Worm (Caenorhabditis elegans): Measurements from ENCODE around the gene T08G3.13.

T08G3.13 gene

ce11 chrV:16459377-16459776, 11.5 kb downstream of the T08G3.13 start:
- TF ChIP-seq cnd-1 (tag; optimal IDR thresholded peaks at IDR 0.05), result no peak
- no peak for TF ChIP-seq ceh-39 (tag; optimal IDR thresholded peaks at IDR 0.05)
- TF ChIP-seq ces-1 (GFP tag; optimal IDR thresholded peaks at IDR 0.05), result no peak
- no peak for TF ChIP-seq mep-1 (tag; optimal IDR thresholded peaks at IDR 0.05)
- TF ChIP-seq elt-3 (tag; optimal IDR thresholded peaks at IDR 0.05), result no peak
- TF ChIP-seq lin-13 (tag; optimal IDR thresholded peaks at IDR 0.05), result no peak
- TF ChIP-seq nhr-28 (tag; optimal IDR thresholded peaks at IDR 0.05), result no peak
- no peak for TF ChIP-seq ceh-83 (GFP tag; optimal IDR thresholded peaks at IDR 0.05)
- TF ChIP-seq ham-2 (GFP tag; optimal IDR thresholded peaks at IDR 0.05), result no peak
- no peak for TF ChIP-seq unc-120 (tag; optimal IDR thresholded peaks at IDR 0.05; ENCODE audit: poor library complexity, severe bottlenecking)
- TF ChIP-seq elt-1 (tag; optimal IDR thresholded peaks at IDR 0.05; ENCODE audit: borderline replicate concordance, insufficient read depth), result no peak
- no peak for TF ChIP-seq sptf-1 (tag; optimal IDR thresholded peaks at IDR 0.05)
- no peak for TF ChIP-seq tbx-8 (GFP tag; optimal IDR thresholded peaks at IDR 0.05)
- TF ChIP-seq lin-32 (GFP tag; optimal IDR thresholded peaks at IDR 0.05), result no peak
- no peak for TF ChIP-seq flh-1 (GFP tag; optimal IDR thresholded peaks at IDR 0.05)
- TF ChIP-seq nhr-2 (tag; optimal IDR thresholded peaks at IDR 0.05), result no peak
- no peak for TF ChIP-seq nhr-76 (tag; optimal IDR thresholded peaks at IDR 0.05)
- no peak for TF ChIP-seq M03D4.4 (tag; optimal IDR thresholded peaks at IDR 0.05)
- no peak for TF ChIP-seq drap-1 (GFP tag; optimal IDR thresholded peaks at IDR 0.05)

DNA sequence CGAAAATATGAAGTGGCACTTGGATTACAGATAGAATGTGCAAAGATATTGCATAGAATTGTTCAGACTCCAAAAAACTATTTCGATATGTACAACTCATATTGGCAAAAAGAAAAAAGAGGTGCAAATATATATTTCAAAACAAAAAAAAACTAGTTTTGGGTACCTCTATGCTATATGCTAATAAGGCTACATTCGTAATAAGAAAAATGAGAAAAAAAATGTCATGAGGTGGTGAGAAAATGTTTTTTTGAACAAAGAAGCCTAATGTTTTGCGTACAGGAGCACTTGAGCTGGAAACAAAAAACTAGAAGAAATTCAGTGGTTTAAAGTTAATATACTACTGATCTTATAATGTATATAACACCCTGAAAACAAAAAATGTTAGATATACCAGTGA, 13.0 kb downstream of the T08G3.13 start, which contains the start of gene srh-142:
srh-142 (minus strand) TSS at position 101 of the 400 bp plus-strand sequence.
- TF ChIP-seq blmp-1 (tag; optimal IDR thresholded peaks at IDR 0.05) (no peak), ztf-11 (tag; optimal IDR thresholded peaks at IDR 0.05) (no peak), mls-2 (tag; optimal IDR thresholded peaks at IDR 0.05) (no peak), ceh-83 (GFP tag; optimal IDR thresholded peaks at IDR 0.05) (no peak), nhr-2 (tag; optimal IDR thresholded peaks at IDR 0.05) (no peak), bed-3 (GFP tag; optimal IDR thresholded peaks at IDR 0.05) (no peak), lin-32 (GFP tag; optimal IDR thresholded peaks at IDR 0.05) (no peak), sem-2 (GFP tag; optimal IDR thresholded peaks at IDR 0.05) (no peak), snpc-4 (tag; optimal IDR thresholded peaks at IDR 0.05) (no peak)

ce11 chrV:16467840-16468239, 20.0 kb downstream of the T08G3.13 start, which contains the start of gene sru-44:
Gene sru-44 (minus strand): TSS chrV:16467940.
- no peak for TF ChIP-seq snpc-4 (tag; optimal IDR thresholded peaks at IDR 0.05)
- TF ChIP-seq mab-5 (tag; optimal IDR thresholded peaks at IDR 0.05), result no peak
- TF ChIP-seq tbx-8 (GFP tag; optimal IDR thresholded peaks at IDR 0.05), result no peak
- TF ChIP-seq M03D4.4 (tag; optimal IDR thresholded peaks at IDR 0.05), result no peak
- TF ChIP-seq pha-4 (tag; optimal IDR thresholded peaks at IDR 0.05), result no peak
- TF ChIP-seq elt-3 (tag; optimal IDR thresholded peaks at IDR 0.05), result no peak
- no peak for TF ChIP-seq ztf-11 (tag; optimal IDR thresholded peaks at IDR 0.05)
- TF ChIP-seq mep-1 (tag; optimal IDR thresholded peaks at IDR 0.05), result no peak
- no peak for TF ChIP-seq ceh-39 (tag; optimal IDR thresholded peaks at IDR 0.05)
- TF ChIP-seq lin-32 (GFP tag; optimal IDR thresholded peaks at IDR 0.05), result no peak
- TF ChIP-seq nhr-2 (tag; optimal IDR thresholded peaks at IDR 0.05), result no peak
- TF ChIP-seq bed-3 (GFP tag; optimal IDR thresholded peaks at IDR 0.05), result no peak
- no peak for TF ChIP-seq sem-2 (GFP tag; optimal IDR thresholded peaks at IDR 0.05)
- TF ChIP-seq nhr-76 (tag; optimal IDR thresholded peaks at IDR 0.05), result no peak
- no peak for TF ChIP-seq nhr-237 (tag; optimal IDR thresholded peaks at IDR 0.05)
- TF ChIP-seq ces-1 (GFP tag; optimal IDR thresholded peaks at IDR 0.05), result no peak
- TF ChIP-seq unc-39 (tag; optimal IDR thresholded peaks at IDR 0.05), result no peak
- no peak for TF ChIP-seq mls-2 (tag; optimal IDR thresholded peaks at IDR 0.05)
- no peak for TF ChIP-seq nhr-28 (tag; optimal IDR thresholded peaks at IDR 0.05)

ce11 chrV:16470916-16471315, 23.1 kb downstream of the T08G3.13 start, which contains the start of gene srh-138:
Gene srh-138 (minus strand): TSS chrV:16471016.
- TF ChIP-seq unc-62 (GFP tag; optimal IDR thresholded peaks at IDR 0.05), result no peak

- no peak for TF ChIP-seq pha-4 (tag; optimal IDR thresholded peaks at IDR 0.05)
- TF ChIP-seq ceh-43 (GFP tag; optimal IDR thresholded peaks at IDR 0.05), result no peak
- TF ChIP-seq lin-13 (tag; optimal IDR thresholded peaks at IDR 0.05), result no peak
- no peak for TF ChIP-seq sem-2 (GFP tag; optimal IDR thresholded peaks at IDR 0.05)
- no peak for TF ChIP-seq zip-8 (tag; optimal IDR thresholded peaks at IDR 0.05)
- TF ChIP-seq tbx-8 (GFP tag; optimal IDR thresholded peaks at IDR 0.05), result no peak
- TF ChIP-seq nhr-28 (tag; optimal IDR thresholded peaks at IDR 0.05), result no peak
- no peak for TF ChIP-seq nhr-2 (tag; optimal IDR thresholded peaks at IDR 0.05)
- no peak for TF ChIP-seq snpc-4 (tag; optimal IDR thresholded peaks at IDR 0.05)
- TF ChIP-seq unc-120 (tag; optimal IDR thresholded peaks at IDR 0.05; ENCODE audit: poor library complexity, severe bottlenecking), result no peak
- TF ChIP-seq lin-32 (GFP tag; optimal IDR thresholded peaks at IDR 0.05), result no peak
- TF ChIP-seq blmp-1 (tag; optimal IDR thresholded peaks at IDR 0.05), result no peak
- TF ChIP-seq elt-3 (tag; optimal IDR thresholded peaks at IDR 0.05), result no peak
- TF ChIP-seq elt-1 (tag; optimal IDR thresholded peaks at IDR 0.05; ENCODE audit: borderline replicate concordance, insufficient read depth), result no peak
- no peak for TF ChIP-seq bed-3 (GFP tag; optimal IDR thresholded peaks at IDR 0.05)
- TF ChIP-seq lsy-2 (tag; optimal IDR thresholded peaks at IDR 0.05), result no peak
- TF ChIP-seq drap-1 (GFP tag; optimal IDR thresholded peaks at IDR 0.05), result no peak
- TF ChIP-seq unc-62 (GFP tag; optimal IDR thresholded peaks at IDR 0.05), result no peak
- TF ChIP-seq ham-2 (GFP tag; optimal IDR thresholded peaks at IDR 0.05), result no peak
Measured at ce11 chrV:16471995-16472563, 24.2 kb downstream of the T08G3.13 start, which contains the start of gene srw-35. Gene srw-35 (plus strand): TSS chrV:16472513.

Measured in whole organism, mixed stage, embryonic.